ENCODE assay signal across 2 worm cellular contexts in the genomic region with DNA sequence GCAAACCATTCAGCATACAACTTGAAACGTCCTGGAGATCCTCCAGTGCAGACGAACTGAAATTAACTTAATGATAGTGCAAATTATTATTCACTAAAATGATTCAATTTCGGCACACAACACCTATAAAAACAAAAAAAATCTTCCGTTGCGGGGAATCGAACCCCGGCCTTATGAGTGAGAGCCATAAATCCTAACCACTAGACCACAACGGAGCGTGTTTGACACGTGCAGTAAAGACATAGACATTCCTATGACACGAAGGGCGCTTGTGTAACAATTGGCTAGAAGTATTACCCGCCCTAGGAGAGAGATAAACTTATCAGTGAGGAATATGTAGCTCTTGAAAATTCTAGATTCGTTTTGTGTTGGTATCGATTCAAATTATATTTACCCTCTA.
TF ChIP-seq lines count a peak whose summit lies in the region.

No protein-coding gene starts in this region.

TF ChIP-seq in whole organism, L1 larva, 84 proteins besides CTCF, POLR2A, EP300 and RAD21 (continued from another document):
- TF ChIP-seq nhr-85 (tag; lab: Kevin White, UChicago) (peak; percentile 74), ceh-82 (tag; optimal IDR thresholded peaks at IDR 0.05; lab: Kevin White, UChicago) (peak in 2 of 3 experiments; percentile 1 to 44), lir-3 (tag; optimal IDR thresholded peaks at IDR 0.05; lab: Kevin White, UChicago; ENCODE audit: poor library complexity) (peak; percentile 15), nhr-71 (tag; optimal IDR thresholded peaks at IDR 0.05; lab: Kevin White, UChicago) (peak; percentile 69), C16A3.4 (tag; optimal IDR thresholded peaks at IDR 0.05; lab: Kevin White, UChicago) (peak; percentile 8), nhr-20 (tag; optimal IDR thresholded peaks at IDR 0.05; lab: Kevin White, UChicago) (peak; percentile 59), unc-130 (tag; optimal IDR thresholded peaks at IDR 0.05; lab: Kevin White, UChicago) (peak; percentile 14), egl-13 (tag; optimal IDR thresholded peaks at IDR 0.05; lab: Kevin White, UChicago) (no peak), lsy-2 (tag; optimal IDR thresholded peaks at IDR 0.05; lab: Kevin White, UChicago) (peak in 1 of 2 experiments; percentile 50), nhr-77 (tag; optimal IDR thresholded peaks at IDR 0.05; lab: Kevin White, UChicago) (peak; percentile 20), C34B4.2 (tag; optimal IDR thresholded peaks at IDR 0.05; lab: Kevin White, UChicago) (no peak), nhr-12 (tag; optimal IDR thresholded peaks at IDR 0.05; lab: Kevin White, UChicago) (no peak), rnt-1 (tag; optimal IDR thresholded peaks at IDR 0.05; lab: Kevin White, UChicago) (peak; percentile 57), irx-1 (tag; optimal IDR thresholded peaks at IDR 0.05; lab: Kevin White, UChicago) (no peak), nhr-90 (tag; optimal IDR thresholded peaks at IDR 0.05; lab: Kevin White, UChicago; ENCODE audit: poor library complexity) (peak; percentile 40), efl-1 (optimal IDR thresholded peaks at IDR 0.05; lab: Kevin White, UChicago) (peak; percentile 46 to 58), efl-1 (GFP tag; optimal IDR thresholded peaks at IDR 0.05 in 1 of 2; lab: Kevin White, UChicago) (peak; percentile 26 to 58), lin-35 (GFP tag; optimal IDR thresholded peaks at IDR 0.05; lab: Kevin White, UChicago) (peak; percentile 26 to 66), jun-1 (tag; optimal IDR thresholded peaks at IDR 0.05; lab: Kevin White, UChicago) (no peak), C04F5.9 (tag; optimal IDR thresholded peaks at IDR 0.05; lab: Kevin White, UChicago) (no peak), Y116A8C.19 (tag; optimal IDR thresholded peaks at IDR 0.05; lab: Kevin White, UChicago; ENCODE audit: borderline replicate concordance) (no peak), lin-13 (GFP tag; optimal IDR thresholded peaks at IDR 0.05; lab: Kevin White, UChicago) (no peak), snu-23 (GFP tag; optimal IDR thresholded peaks at IDR 0.05; lab: Kevin White, UChicago) (peak; percentile 71), F16B12.6 (tag; optimal IDR thresholded peaks at IDR 0.05; lab: Kevin White, UChicago) (no peak), sptf-1 (tag; optimal IDR thresholded peaks at IDR 0.05; lab: Kevin White, UChicago) (no peak), ceh-90 (tag; optimal IDR thresholded peaks at IDR 0.05; lab: Kevin White, UChicago) (no peak), xbp-1 (tag; optimal IDR thresholded peaks at IDR 0.05; lab: Kevin White, UChicago) (peak; percentile 23), mdl-1 (tag; optimal IDR thresholded peaks at IDR 0.05; lab: Kevin White, UChicago) (peak; percentile 9 to 90), mab-9 (GFP tag; IDR thresholded peaks at IDR 0.05; lab: Robert Waterston, UW) (no peak), zag-1 (tag; optimal IDR thresholded peaks at IDR 0.05; lab: Kevin White, UChicago) (no peak), dpl-1 (GFP tag; optimal IDR thresholded peaks at IDR 0.05; lab: Kevin White, UChicago) (peak in 1 of 3 experiments; percentile 38), nhr-47 (tag; optimal IDR thresholded peaks at IDR 0.05; lab: Kevin White, UChicago) (peak; percentile 59)
TF ChIP-seq in whole organism, L1 larva: peak in this region for 26.

TF ChIP-seq in whole organism, young adult, 124 proteins besides CTCF, POLR2A, EP300 and RAD21 (continued from another document):
- TF ChIP-seq lin-26 (GFP tag; IDR thresholded peaks at IDR 0.05; lab: Robert Waterston, UW) (peak; percentile 77; the same call in 1 of the 2 replicates), ztf-28 (GFP tag; IDR thresholded peaks at IDR 0.05; lab: Robert Waterston, UW) (0 out of 2 replicates have a peak, but pooled peaks have one; percentile 42), ceh-79 (tag; optimal IDR thresholded peaks at IDR 0.05; lab: Kevin White, UChicago) (no peak), B0336.3 (GFP tag; IDR thresholded peaks at IDR 0.05; lab: Robert Waterston, UW) (no peak), sea-2 (GFP tag; IDR thresholded peaks at IDR 0.05; lab: Robert Waterston, UW) (no peak), aptf-2 (GFP tag; conservative IDR thresholded peaks at IDR 0.05; lab: Robert Waterston, UW) (no peak), F39B2.1 (GFP tag; IDR thresholded peaks at IDR 0.05; lab: Robert Waterston, UW) (no peak), ztf-18 (tag; optimal IDR thresholded peaks at IDR 0.05; lab: Kevin White, UChicago) (peak; percentile 56), C06A6.2 (GFP tag; conservative IDR thresholded peaks at IDR 0.05; lab: Robert Waterston, UW) (no peak), mcd-1 (GFP tag; IDR thresholded peaks at IDR 0.05; lab: Robert Waterston, UW) (no peak), bed-2 (GFP tag; IDR thresholded peaks at IDR 0.05; lab: Robert Waterston, UW) (no peak), mel-28 (tag; optimal IDR thresholded peaks at IDR 0.05; lab: Kevin White, UChicago; ENCODE audit: borderline replicate concordance) (no peak), attf-6 (GFP tag; IDR thresholded peaks at IDR 0.05; lab: Robert Waterston, UW) (no peak), ceh-40 (GFP tag; IDR thresholded peaks at IDR 0.05; lab: Robert Waterston, UW) (0 out of 2 replicates have a peak, but pooled peaks have one; percentile 44), snpc-3.4 (tag; optimal IDR thresholded peaks at IDR 0.05; lab: Kevin White, UChicago) (peak; percentile 62), ztf-22 (GFP tag; optimal IDR thresholded peaks at IDR 0.05; lab: Kevin White, UChicago) (no peak), nhr-120 (GFP tag; IDR thresholded peaks at IDR 0.05; lab: Robert Waterston, UW) (no peak), snpc-1.3 (tag; optimal IDR thresholded peaks at IDR 0.05; lab: Kevin White, UChicago; ENCODE audit: insufficient read depth) (no peak), nfya-2 (GFP tag; IDR thresholded peaks at IDR 0.05; lab: Robert Waterston, UW) (no peak), F55B11.4 (tag; optimal IDR thresholded peaks at IDR 0.05; lab: Kevin White, UChicago; ENCODE audit: borderline replicate concordance, insufficient read depth) (no peak), Y53G8AR.9 (GFP tag; conservative IDR thresholded peaks at IDR 0.05; lab: Robert Waterston, UW) (peak; percentile 69; the same call in 1 of the 2 replicates), sdz-38 (tag; optimal IDR thresholded peaks at IDR 0.05; lab: Kevin White, UChicago) (no peak), hlh-12 (tag; optimal IDR thresholded peaks at IDR 0.05; lab: Kevin White, UChicago) (peak; percentile 61), ceh-27 (GFP tag; optimal IDR thresholded peaks at IDR 0.05; lab: Kevin White, UChicago) (peak; percentile 34), nfya-1 (tag; optimal IDR thresholded peaks at IDR 0.05; lab: Kevin White, UChicago; ENCODE audit: borderline replicate concordance, insufficient read depth) (no peak), hmg-20 (GFP tag; IDR thresholded peaks at IDR 0.05; lab: Robert Waterston, UW) (peak; percentile 65; the same call in 1 of the 2 replicates), ets-4 (GFP tag; optimal IDR thresholded peaks at IDR 0.05; lab: Kevin White, UChicago) (no peak), madf-3 (GFP tag; IDR thresholded peaks at IDR 0.05; lab: Robert Waterston, UW) (0 out of 2 replicates have a peak, but pooled peaks have one; percentile 14), bed-1 (GFP tag; IDR thresholded peaks at IDR 0.05; lab: Robert Waterston, UW) (no peak), snpc-4 (GFP tag; optimal IDR thresholded peaks at IDR 0.05; lab: Kevin White, UChicago) (no peak), snpc-4 (tag; optimal IDR thresholded peaks at IDR 0.05; lab: Kevin White, UChicago) (no peak), somi-1 (GFP tag; optimal IDR thresholded peaks at IDR 0.05; lab: Kevin White, UChicago) (no peak), athp-1 (tag; optimal IDR thresholded peaks at IDR 0.05; lab: Kevin White, UChicago) (peak; percentile 15), him-1 (tag; optimal IDR thresholded peaks at IDR 0.05; lab: Kevin White, UChicago) (no peak), lsy-27 (tag; optimal IDR thresholded peaks at IDR 0.05; lab: Kevin White, UChicago; ENCODE audit: borderline replicate concordance, insufficient read depth) (peak; percentile 20), snpc-1.1 (tag; optimal IDR thresholded peaks at IDR 0.05; lab: Kevin White, UChicago; ENCODE audit: insufficient read depth) (no peak), ztf-3 (GFP tag; optimal IDR thresholded peaks at IDR 0.05; lab: Kevin White, UChicago) (no peak), ekl-4 (GFP tag; IDR thresholded peaks at IDR 0.05; lab: Robert Waterston, UW) (0 out of 2 replicates have a peak, but pooled peaks have one; percentile 26), F10E7.11 (tag; optimal IDR thresholded peaks at IDR 0.05; lab: Kevin White, UChicago) (no peak), dox-1 (GFP tag; IDR thresholded peaks at IDR 0.05; lab: Robert Waterston, UW) (peak; percentile 29; the same call in 1 of the 2 replicates), mes-4 (tag; optimal IDR thresholded peaks at IDR 0.05; lab: Kevin White, UChicago) (peak; percentile 1), C17E4.6 (GFP tag; IDR thresholded peaks at IDR 0.05; lab: Robert Waterston, UW) (0 out of 2 replicates have a peak, but pooled peaks have one; percentile 39), F37B4.10 (GFP tag; IDR thresholded peaks at IDR 0.05; lab: Robert Waterston, UW) (no peak), atf-7 (tag; optimal IDR thresholded peaks at IDR 0.05; lab: Kevin White, UChicago) (no peak), unc-62 (GFP tag; optimal IDR thresholded peaks at IDR 0.05; lab: Kevin White, UChicago) (no peak), nhr-90 (tag; optimal IDR thresholded peaks at IDR 0.05; lab: Kevin White, UChicago) (peak; percentile 59), Y53F4B.3 (GFP tag; IDR thresholded peaks at IDR 0.05; lab: Robert Waterston, UW) (no peak), egrh-3 (GFP tag; IDR thresholded peaks at IDR 0.05; lab: Robert Waterston, UW) (no peak), Y56A3A.18 (GFP tag; IDR thresholded peaks at IDR 0.05; lab: Robert Waterston, UW) (peak; percentile 80; the same call in 1 of the 2 replicates), egl-44 (GFP tag; IDR thresholded peaks at IDR 0.05; lab: Robert Waterston, UW) (0 out of 2 replicates have a peak, but pooled peaks have one; percentile 19), nhr-179 (tag; optimal IDR thresholded peaks at IDR 0.05; lab: Kevin White, UChicago) (no peak), lin-35 (GFP tag; optimal IDR thresholded peaks at IDR 0.05; lab: Kevin White, UChicago) (no peak), Y67H2A.10 (GFP tag; conservative IDR thresholded peaks at IDR 0.05; lab: Robert Waterston, UW) (no peak), mxl-1 (tag; optimal IDR thresholded peaks at IDR 0.05; lab: Kevin White, UChicago) (peak; percentile 22), rec-8 (tag; optimal IDR thresholded peaks at IDR 0.05; lab: Kevin White, UChicago) (peak in 1 of 2 experiments; percentile 30), nhr-80 (tag; optimal IDR thresholded peaks at IDR 0.05; lab: Kevin White, UChicago) (peak; percentile 25), F22D6.2 (tag; optimal IDR thresholded peaks at IDR 0.05; lab: Kevin White, UChicago) (no peak), dpff-1 (tag; optimal IDR thresholded peaks at IDR 0.05; lab: Kevin White, UChicago) (no peak), egl-18 (GFP tag; IDR thresholded peaks at IDR 0.05; lab: Robert Waterston, UW) (no peak), ztf-26 (tag; optimal IDR thresholded peaks at IDR 0.05; lab: Kevin White, UChicago) (no peak), nhr-27 (tag; optimal IDR thresholded peaks at IDR 0.05; lab: Kevin White, UChicago) (no peak), efl-1 (GFP tag; optimal IDR thresholded peaks at IDR 0.05; lab: Kevin White, UChicago) (no peak), cebp-2 (GFP tag; IDR thresholded peaks at IDR 0.05; lab: Robert Waterston, UW) (no peak), nfyb-1 (GFP tag; IDR thresholded peaks at IDR 0.05; lab: Robert Waterston, UW) (peak; percentile 63; the same call in 1 of the 2 replicates), B0019.2 (GFP tag; conservative IDR thresholded peaks at IDR 0.05; lab: Robert Waterston, UW) (no peak), fkh-3 (tag; optimal IDR thresholded peaks at IDR 0.05; lab: Kevin White, UChicago) (no peak), zfh-2 (GFP tag; conservative IDR thresholded peaks at IDR 0.05; lab: Robert Waterston, UW) (no peak), ceh-58 (GFP tag; IDR thresholded peaks at IDR 0.05; lab: Robert Waterston, UW) (0 out of 2 replicates have a peak, but pooled peaks have one; percentile 60), cebp-1 (GFP tag; IDR thresholded peaks at IDR 0.05; lab: Robert Waterston, UW) (no peak), cebp-1 (tag; optimal IDR thresholded peaks at IDR 0.05; lab: Kevin White, UChicago) (peak; percentile 54), hlh-26 (GFP tag; conservative IDR thresholded peaks at IDR 0.05; lab: Robert Waterston, UW) (no peak), let-607 (tag; optimal IDR thresholded peaks at IDR 0.05; lab: Kevin White, UChicago) (no peak), lin-54 (GFP tag; optimal IDR thresholded peaks at IDR 0.05; lab: Kevin White, UChicago) (peak; percentile 20), T26A5.8 (tag; optimal IDR thresholded peaks at IDR 0.05; lab: Kevin White, UChicago) (no peak), sptf-2 (GFP tag; optimal IDR thresholded peaks at IDR 0.05; lab: Kevin White, UChicago) (no peak), die-1 (tag; optimal IDR thresholded peaks at IDR 0.05; lab: Kevin White, UChicago) (peak; percentile 38), hmg-1.2 (GFP tag; IDR thresholded peaks at IDR 0.05; lab: Robert Waterston, UW) (peak; percentile 47), K12H6.12 (tag; optimal IDR thresholded peaks at IDR 0.05; lab: Kevin White, UChicago) (no peak), let-526 (GFP tag; IDR thresholded peaks at IDR 0.05; lab: Robert Waterston, UW) (0 out of 2 replicates have a peak, but pooled peaks have one; percentile 33), pbrm-1 (GFP tag; IDR thresholded peaks at IDR 0.05; lab: Robert Waterston, UW) (no peak), lir-1 (GFP tag; conservative IDR thresholded peaks at IDR 0.05; lab: Robert Waterston, UW) (no peak), ceh-91 (GFP tag; IDR thresholded peaks at IDR 0.05; lab: Robert Waterston, UW) (no peak), tbx-9 (tag; optimal IDR thresholded peaks at IDR 0.05; lab: Kevin White, UChicago; ENCODE audit: borderline replicate concordance) (no peak), tlf-1 (GFP tag; optimal IDR thresholded peaks at IDR 0.05; lab: Kevin White, UChicago) (no peak), ztf-25 (GFP tag; IDR thresholded peaks at IDR 0.05; lab: Robert Waterston, UW) (0 out of 2 replicates have a peak, but pooled peaks have one; percentile 34), hsf-1 (GFP tag; IDR thresholded peaks at IDR 0.05; lab: Robert Waterston, UW) (no peak), madf-10 (tag; optimal IDR thresholded peaks at IDR 0.05; lab: Kevin White, UChicago) (peak; percentile 5), chd-7 (tag; optimal IDR thresholded peaks at IDR 0.05; lab: Kevin White, UChicago) (peak; percentile 3), K11D2.4 (GFP tag; IDR thresholded peaks at IDR 0.05; lab: Robert Waterston, UW) (no peak; the same call in 1 of the 2 replicates), ama-1 (optimal IDR thresholded peaks at IDR 0.05; lab: Kevin White, UChicago) (no peak), ama-1 (GFP tag; optimal IDR thresholded peaks at IDR 0.05; lab: Kevin White, UChicago) (peak in 1 of 2 experiments; percentile 37), lin-40 (tag; optimal IDR thresholded peaks at IDR 0.05; lab: Kevin White, UChicago) (peak; percentile 42), ZK185.1 (tag; optimal IDR thresholded peaks at IDR 0.05; lab: Kevin White, UChicago; ENCODE audit: poor library complexity, severe bottlenecking) (peak; percentile 61), xnd-1 (tag; optimal IDR thresholded peaks at IDR 0.05; lab: Kevin White, UChicago) (no peak), B0261.1 (tag; optimal IDR thresholded peaks at IDR 0.05; lab: Kevin White, UChicago) (peak; percentile 72)
